Worm (Caenorhabditis elegans) whole organism, L4 larva: ENCODE measurements around the gene jbts-14.

Experiments used
- F37D6.2 ChIP-seq: sonication (generic microtip); optimal IDR thresholded peaks from 2 replicates; lab custom pipeline; 2016; ENCODE audit warnings: mild to moderate bottlenecking, missing genetic modification characterization, missing compliant biosample characterization
- T20F7.1 ChIP-seq: fragments of 200-800 bp; sonication (Bioruptor generic); optimal IDR thresholded peaks from 2 replicates; lab custom pipeline; 2018; ENCODE audit warnings: mild to moderate bottlenecking, missing genetic modification characterization, missing compliant biosample characterization
- Y75B8A.6 ChIP-seq: fragments of 200-800 bp; sonication (Bioruptor generic); IDR thresholded peaks from 2 replicates; pipeline ENCODE4 v1.3.6; 2022; ENCODE audit warnings: missing genetic modification reagents, missing genetic modification characterization, missing compliant biosample characterization
- aha-1 ChIP-seq: fragments of 150-350 bp; peaks from one replicate; lab custom pipeline; 2014; ENCODE audit warnings: missing biosample characterization, missing genetic modification characterization
- aly-2 ChIP-seq: sonication (generic microtip); optimal IDR thresholded peaks from 2 replicates; lab custom pipeline; 2018; ENCODE audit warnings: missing biosample characterization, missing genetic modification characterization
- ama-1 ChIP-seq: fragments of 150-350 bp; optimal IDR thresholded peaks from 2 replicates; lab custom pipeline; 2014; ENCODE audit warnings: inconsistent platforms, mixed read lengths
- arid-1 ChIP-seq: fragments of 200-800 bp; sonication (Bioruptor generic); conservative IDR thresholded peaks from 2 replicates; pipeline ENCODE4 v1.3.6; 2022; ENCODE audit warnings: missing genetic modification reagents, missing genetic modification characterization, missing compliant biosample characterization
- ctbp-1 ChIP-seq: fragments of 200-800 bp; sonication (Bioruptor generic); IDR thresholded peaks from 2 replicates; pipeline ENCODE4 v1.3.6; 2022; ENCODE audit warnings: missing genetic modification reagents, missing genetic modification characterization, missing compliant biosample characterization
- daf-16 ChIP-seq, 3 experiments: sonication (generic microtip); optimal IDR thresholded peaks; 2 replicates each; lab custom pipeline; 2016 to 2017; ENCODE audit warnings: missing genetic modification characterization in 3 of 3, missing genetic modification reagents in 3 of 3, mild to moderate bottlenecking in 2 of 3, missing compliant biosample characterization in 2 of 3, missing biosample characterization in 1 of 3, moderate library complexity in 1 of 3
- daf-19 ChIP-seq: fragments of 200-800 bp; sonication (Bioruptor generic); conservative IDR thresholded peaks from 2 replicates; pipeline ENCODE4 v1.3.6; 2022; ENCODE audit warnings: missing genetic modification characterization, missing compliant biosample characterization
- daf-8 ChIP-seq: fragments of 200-800 bp; sonication (Bioruptor generic); IDR thresholded peaks from 2 replicates; pipeline ENCODE4 v1.3.6; 2022; ENCODE audit warnings: missing genetic modification characterization, missing compliant biosample characterization
- dmd-6 ChIP-seq: fragments of 200-800 bp; sonication (Bioruptor generic); IDR thresholded peaks from 2 replicates; pipeline ENCODE4 v1.3.6; 2022; ENCODE audit warnings: missing genetic modification reagents, missing genetic modification characterization, missing compliant biosample characterization
- dve-1 ChIP-seq: sonication (generic microtip); optimal IDR thresholded peaks from 2 replicates; lab custom pipeline; 2017; ENCODE audit warnings: antibody characterized with exemption, mild to moderate bottlenecking, missing genetic modification characterization, missing compliant biosample characterization; ENCODE audit not compliant: insufficient read depth
- egl-27 ChIP-seq: sonication (generic microtip); optimal IDR thresholded peaks from 3 replicates; lab custom pipeline; 2017; ENCODE audit warnings: missing biosample characterization, missing genetic modification reagents, missing genetic modification characterization
- fkh-10 ChIP-seq: fragments of 150-350 bp; optimal IDR thresholded peaks from 2 replicates; lab custom pipeline; 2014; ENCODE audit warnings: missing biosample characterization, missing genetic modification reagents, missing genetic modification characterization
- hlh-11 ChIP-seq: fragments of 200-800 bp; sonication (Bioruptor generic); optimal IDR thresholded peaks from 2 replicates; lab custom pipeline; 2018; ENCODE audit warnings: mild to moderate bottlenecking, missing genetic modification characterization, missing compliant biosample characterization
- lin-29 ChIP-seq: fragments of 200-800 bp; sonication (Bioruptor generic); IDR thresholded peaks from 2 replicates; pipeline ENCODE4 v1.3.6; 2022; ENCODE audit warnings: missing genetic modification reagents, missing genetic modification characterization, missing compliant biosample characterization
- lin-38 ChIP-seq: fragments of 200-800 bp; sonication (Bioruptor generic); IDR thresholded peaks from 2 replicates; pipeline ENCODE4 v1.3.6; 2022; ENCODE audit warnings: missing genetic modification reagents, missing genetic modification characterization, missing compliant biosample characterization
- lin-39 ChIP-seq: fragments of 150-350 bp; optimal IDR thresholded peaks from 2 replicates; lab custom pipeline; 2014; ENCODE audit warnings: missing biosample characterization, missing genetic modification reagents, missing genetic modification characterization
- madf-9 ChIP-seq: fragments of 200-800 bp; sonication (Bioruptor generic); conservative IDR thresholded peaks from 2 replicates; pipeline ENCODE4 v1.3.6; 2022; ENCODE audit warnings: missing genetic modification reagents, missing genetic modification characterization, missing compliant biosample characterization
- mep-1 ChIP-seq: fragments of 150-350 bp; sonication (generic microtip); optimal IDR thresholded peaks from 3 replicates; lab custom pipeline; 2014; ENCODE audit warnings: missing biosample characterization, missing genetic modification characterization
- mxl-2 ChIP-seq: fragments of 200-800 bp; sonication (Bioruptor generic); conservative IDR thresholded peaks from 2 replicates; pipeline ENCODE4 v1.3.6; 2022; ENCODE audit warnings: missing genetic modification reagents, missing genetic modification characterization, missing compliant biosample characterization
- nhr-102 ChIP-seq: sonication (generic microtip); optimal IDR thresholded peaks from 2 replicates; lab custom pipeline; 2016; ENCODE audit warnings: mild to moderate bottlenecking, missing genetic modification characterization, moderate library complexity, missing compliant biosample characterization
- nhr-237 ChIP-seq: sonication (generic microtip); optimal IDR thresholded peaks from 2 replicates; lab custom pipeline; 2017; ENCODE audit warnings: missing biosample characterization, missing genetic modification characterization
- nhr-41 ChIP-seq: fragments of 200-800 bp; sonication (Bioruptor generic); IDR thresholded peaks from 2 replicates; pipeline ENCODE4 v1.3.6; 2022; ENCODE audit warnings: missing genetic modification reagents, missing genetic modification characterization, missing compliant biosample characterization
- nhr-42 ChIP-seq: fragments of 200-800 bp; sonication (Bioruptor generic); IDR thresholded peaks from 2 replicates; pipeline ENCODE4 v1.3.6; 2022; ENCODE audit warnings: missing genetic modification characterization, missing compliant biosample characterization
- pha-4 ChIP-seq, 2 experiments: fragments of 150-350 bp in 1 of 2; fragments of 200-800 bp in 1 of 2; sonication (Bioruptor generic) in 1 of 2; IDR thresholded peaks in 1 of 2; optimal IDR thresholded peaks in 1 of 2; 2 replicates each; pipeline versions ENCODE4 v1.3.6 to Lab custom; 2014 to 2022; ENCODE audit warnings: missing genetic modification characterization in 2 of 2, missing genetic modification reagents in 2 of 2, missing biosample characterization in 1 of 2, missing compliant biosample characterization in 1 of 2
- pqm-1 ChIP-seq: sonication (generic microtip); optimal IDR thresholded peaks from 2 replicates; lab custom pipeline; 2017; ENCODE audit warnings: missing biosample characterization, missing genetic modification characterization
- rbr-2 ChIP-seq: sonication (generic microtip); optimal IDR thresholded peaks from 2 replicates; lab custom pipeline; 2016; ENCODE audit warnings: missing genotype, missing genetic modification characterization, missing compliant biosample characterization
- saeg-2 ChIP-seq: fragments of 200-800 bp; sonication (Bioruptor generic); IDR thresholded peaks from 2 replicates; pipeline ENCODE4 v1.3.6; 2022; ENCODE audit warnings: missing genetic modification reagents, missing genetic modification characterization, missing compliant biosample characterization
- set-16 ChIP-seq: fragments of 200-800 bp; sonication (Bioruptor generic); IDR thresholded peaks from 2 replicates; pipeline ENCODE4 v1.3.6; 2022; ENCODE audit warnings: missing genetic modification reagents, missing genetic modification characterization, missing compliant biosample characterization
- skn-1 ChIP-seq: fragments of 150-350 bp; optimal IDR thresholded peaks from 2 replicates; lab custom pipeline; 2014; ENCODE audit warnings: missing biosample characterization, missing genetic modification characterization
- snpc-1.2 ChIP-seq: fragments of 200-800 bp; sonication (Bioruptor generic); IDR thresholded peaks from 2 replicates; pipeline ENCODE4 v1.3.6; 2022; ENCODE audit warnings: missing genetic modification reagents, missing genetic modification characterization, missing compliant biosample characterization
- tag-97 ChIP-seq: fragments of 200-800 bp; sonication (Bioruptor generic); IDR thresholded peaks from 2 replicates; pipeline ENCODE4 v1.3.6; 2022; ENCODE audit warnings: missing genetic modification characterization, missing compliant biosample characterization
- tra-1 ChIP-seq: fragments of 200-800 bp; sonication (Bioruptor generic); IDR thresholded peaks from 2 replicates; pipeline ENCODE4 v1.3.6; 2022; ENCODE audit warnings: missing genetic modification reagents, missing genetic modification characterization, missing compliant biosample characterization
- unc-62 ChIP-seq, 3 experiments: fragments of 150-350 bp in 1 of 3; sonication (generic microtip); optimal IDR thresholded peaks in 2 of 3; peaks in 1 of 3; 1 replicate in 1 of 3; 2 replicates in 2 of 3; lab custom pipeline; 2014 to 2017; ENCODE audit warnings: missing biosample characterization in 3 of 3, missing genetic modification characterization in 3 of 3, missing genetic modification reagents in 3 of 3, missing genotype in 1 of 3

jbts-14 gene

DNA sequence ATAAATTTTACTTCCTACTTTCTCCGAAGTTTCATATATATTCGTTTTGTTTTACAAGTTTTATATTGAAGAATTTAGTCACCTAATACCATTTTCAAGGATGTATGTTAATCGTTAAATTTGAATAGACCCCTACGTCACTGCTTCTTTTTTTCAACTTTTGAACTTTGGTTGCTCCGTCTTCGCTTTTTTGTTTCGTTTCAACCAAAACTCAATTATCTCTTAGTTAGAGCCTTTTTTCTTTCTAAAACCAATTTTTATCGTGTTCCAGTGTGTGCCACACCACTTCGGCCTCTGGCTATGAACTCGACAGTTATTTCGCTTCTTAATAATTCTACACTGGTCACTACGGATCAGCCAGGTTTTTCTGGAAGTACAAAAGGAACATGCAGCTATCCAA is 6.6 kb upstream of the jbts-14 start, which contains the start of gene frpr-8:
TSS of gene frpr-8 (plus strand) at position 301 of the 400 bp plus-strand sequence.
- no peak for TF ChIP-seq set-16 (GFP tag; lab: Robert Waterston, UW)
- TF ChIP-seq nhr-102 (tag; lab: Kevin White, UChicago): no peak
- TF ChIP-seq nhr-41 (GFP tag; lab: Robert Waterston, UW): no peak
- TF ChIP-seq egl-27 (tag; lab: Kevin White, UChicago): no peak
- TF ChIP-seq F37D6.2: no peak
- TF ChIP-seq nhr-42: no peak
- no peak for TF ChIP-seq lin-38 (GFP tag; lab: Robert Waterston, UW)
- TF ChIP-seq daf-8 (GFP tag; lab: Robert Waterston, UW): no peak

ce11 chrX:8704830-8705229 is 724 bp downstream of the jbts-14 start:
- TF ChIP-seq daf-8 (GFP tag; lab: Robert Waterston, UW): no peak
- no peak for TF ChIP-seq egl-27 (tag; lab: Kevin White, UChicago)
- no peak for TF ChIP-seq unc-62 (GFP tag; optimal IDR thresholded peaks at IDR 0.05 in 1 of 2; lab: Kevin White, UChicago)
- TF ChIP-seq unc-62 (tag; optimal IDR thresholded peaks at IDR 0.05; lab: Kevin White, UChicago): no peak
- TF ChIP-seq aha-1 (tag; lab: Kevin White, UChicago): peak; percentile 90
- TF ChIP-seq pha-4 (GFP tag; IDR thresholded peaks at IDR 0.05; lab: Robert Waterston, UW): no peak
- TF ChIP-seq pha-4 (tag; optimal IDR thresholded peaks at IDR 0.05; lab: Kevin White, UChicago): no peak
- TF ChIP-seq mxl-2 (GFP tag; lab: Robert Waterston, UW): no peak

- TF ChIP-seq madf-9 (GFP tag; lab: Robert Waterston, UW): no peak
- no peak for TF ChIP-seq fkh-10 (GFP tag; lab: Kevin White, UChicago)
- TF ChIP-seq Y75B8A.6 (GFP tag; lab: Robert Waterston, UW): no peak
Measured at ce11 chrX:8708053-8708452, 3.9 kb downstream of the jbts-14 start, which contains the start of gene F53A9.3. Gene F53A9.3, plus strand, starts transcription at chrX:8708353.

- peak; percentile 11; the same call in 1 of the 2 replicates for TF ChIP-seq dmd-6
- no peak for TF ChIP-seq aly-2 (tag; lab: Kevin White, UChicago)
- peak; percentile 32 for TF ChIP-seq pqm-1 (tag; lab: Kevin White, UChicago)
Measured at ce11 chrX:8709424-8709823, 5.3 kb downstream of the jbts-14 start, which contains the start of gene kreg-1. Gene kreg-1, plus strand, starts transcription at chrX:8709764.

DNA sequence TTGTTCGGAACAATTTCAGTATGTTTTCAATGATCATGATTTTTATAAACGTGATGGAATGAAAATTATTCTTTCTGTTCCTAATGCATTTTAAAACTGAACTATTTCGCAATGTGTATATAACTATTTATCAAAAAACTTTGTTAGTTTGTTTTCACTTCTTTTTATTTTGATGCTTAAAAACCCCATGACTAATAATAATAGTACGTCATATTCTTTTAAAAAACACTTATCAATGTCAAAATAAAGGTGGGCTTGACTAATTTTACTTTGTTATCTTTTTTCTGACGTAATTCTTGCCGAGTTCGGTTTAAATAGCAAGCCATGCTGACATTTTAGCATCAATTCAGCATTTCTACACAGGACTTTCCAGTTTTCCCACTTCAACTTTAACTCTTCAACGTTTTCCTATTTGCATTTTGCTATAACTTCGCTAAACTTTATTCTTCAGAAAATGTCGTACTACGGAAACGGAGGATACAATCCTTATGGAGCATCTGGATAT is 7.1 kb downstream of the jbts-14 start, which contains the start of gene F53A9.1:
TSS of gene F53A9.1 (plus strand) at position 455 of the 505 bp plus-strand sequence.
- TF ChIP-seq saeg-2 (GFP tag; lab: Robert Waterston, UW) (no peak), dve-1 (tag; lab: Kevin White, UChicago) (peak; percentile 38), dmd-6 (no peak), aha-1 (tag; lab: Kevin White, UChicago) (no peak), mep-1 (no peak), lin-29 (no peak), daf-16 (GFP tag; optimal IDR thresholded peaks at IDR 0.05; lab: Kevin White, UChicago) (no peak), daf-16 (tag; optimal IDR thresholded peaks at IDR 0.05; lab: Kevin White, UChicago) (peak; percentile 62), tag-97 (GFP tag; lab: Robert Waterston, UW) (no peak), nhr-237 (tag; lab: Kevin White, UChicago) (no peak), unc-62 (GFP tag; optimal IDR thresholded peaks at IDR 0.05 in 1 of 2; lab: Kevin White, UChicago) (peak in 1 of 2 experiments; percentile 75), unc-62 (tag; optimal IDR thresholded peaks at IDR 0.05; lab: Kevin White, UChicago) (no peak), daf-19 (GFP tag; lab: Robert Waterston, UW) (no peak), T20F7.1 (GFP tag; lab: Kevin White, UChicago) (no peak), ama-1 (lab: Kevin White, UChicago) (no peak), pha-4 (GFP tag; IDR thresholded peaks at IDR 0.05; lab: Robert Waterston, UW) (no peak), pha-4 (tag; optimal IDR thresholded peaks at IDR 0.05; lab: Kevin White, UChicago) (no peak), rbr-2 (no peak), snpc-1.2 (no peak), egl-27 (tag; lab: Kevin White, UChicago) (no peak), lin-39 (tag; lab: Kevin White, UChicago) (no peak), arid-1 (GFP tag; lab: Robert Waterston, UW) (no peak), Y75B8A.6 (GFP tag; lab: Robert Waterston, UW) (no peak), hlh-11 (tag; lab: Kevin White, UChicago) (no peak), skn-1 (no peak), tra-1 (no peak), ctbp-1 (no peak)
